Fruit fly (Drosophila melanogaster): ENCODE results near the gene CG5043.

CG5043 gene

DNA sequence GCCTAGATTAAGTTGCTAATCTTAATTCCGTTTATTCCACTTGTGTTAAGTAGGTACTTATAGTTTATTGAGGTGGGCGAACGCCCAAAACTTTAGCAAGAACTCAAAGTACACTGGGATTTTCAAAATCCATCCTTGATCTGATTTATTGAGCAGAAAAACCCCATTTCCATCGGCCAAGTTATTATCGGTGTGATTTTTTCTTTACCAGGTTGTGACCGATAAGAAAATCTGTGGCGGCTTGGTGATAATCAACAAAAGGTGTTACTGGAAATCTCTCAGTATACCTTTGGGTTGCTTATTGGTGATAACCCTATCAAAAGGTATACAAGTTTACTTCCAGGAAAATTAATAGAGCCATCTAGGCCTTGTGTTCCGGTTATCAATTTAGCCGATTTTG is 13.2 kb upstream of the CG5043 start:
- TF ChIP-seq Dll (optimal IDR thresholded peaks at IDR 0.05) (no peak), usp (GFP tag; optimal IDR thresholded peaks at IDR 0.05) (no peak)

DNA sequence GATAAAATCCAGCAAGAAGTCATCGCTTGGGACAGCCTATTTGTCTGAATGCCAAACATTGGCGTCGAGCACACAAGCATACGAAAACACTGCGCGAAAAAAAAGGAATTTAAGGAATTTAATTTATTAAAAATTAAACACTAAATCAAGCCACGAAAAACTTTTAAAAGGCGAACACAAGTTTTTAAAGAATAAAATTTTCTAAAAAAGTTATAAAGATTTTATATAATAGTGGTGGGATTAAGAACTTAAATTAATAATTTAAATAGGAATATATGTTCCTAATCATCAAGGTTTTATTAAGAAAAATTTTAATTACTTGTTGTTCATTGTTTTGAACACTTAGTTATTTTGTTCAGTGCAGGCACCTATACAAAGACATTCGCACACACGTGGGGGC is 12.3 kb upstream of the CG5043 start:
- TF ChIP-seq Dll (optimal IDR thresholded peaks at IDR 0.05) = no peak

DNA sequence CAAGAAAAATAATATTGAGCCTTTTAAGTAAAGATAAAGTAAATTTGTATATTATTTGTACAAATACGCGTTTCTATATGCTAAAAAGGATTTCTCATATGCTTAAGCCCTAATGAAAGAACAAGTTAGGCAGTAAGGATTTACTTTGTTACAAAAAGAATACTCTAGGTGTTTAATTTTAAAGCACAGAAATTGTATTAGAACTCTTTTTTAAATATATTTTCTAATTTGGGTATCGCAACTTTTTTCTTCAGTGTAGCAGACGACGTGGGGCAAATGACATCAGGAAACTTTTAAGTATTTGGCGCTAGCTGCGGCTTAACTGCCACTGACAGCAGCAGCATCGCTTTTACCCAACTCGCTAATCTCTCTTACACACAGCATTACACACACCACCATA is 11.6 kb upstream of the CG5043 start:
- no peak for TF ChIP-seq EcR (GFP tag; optimal IDR thresholded peaks at IDR 0.05)
- no peak for TF ChIP-seq psq (optimal IDR thresholded peaks at IDR 0.05)
- no peak for TF ChIP-seq pan (optimal IDR thresholded peaks at IDR 0.05)
- TF ChIP-seq CG8478 (optimal IDR thresholded peaks at IDR 0.05) = no peak
- TF ChIP-seq Dll (optimal IDR thresholded peaks at IDR 0.05) = no peak
- TF ChIP-seq usp (GFP tag; optimal IDR thresholded peaks at IDR 0.05) = no peak

DNA sequence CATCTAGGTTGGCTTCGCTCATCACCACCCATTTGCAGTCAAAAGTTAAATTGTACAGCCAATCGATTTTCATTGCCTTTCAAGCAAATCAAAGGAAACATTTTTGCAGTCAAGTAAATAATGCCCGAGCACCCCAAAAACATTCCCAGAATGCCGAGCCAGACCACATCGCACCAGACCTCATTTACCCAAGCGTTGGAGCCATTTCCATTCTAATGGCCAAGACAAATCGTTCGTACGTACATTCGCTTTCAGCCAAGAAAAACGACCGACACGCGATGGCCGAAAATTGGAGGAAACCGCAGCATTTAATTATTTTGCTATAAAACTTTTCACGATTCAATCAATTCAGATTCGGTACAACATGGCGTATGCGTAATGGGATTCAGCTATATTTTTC is 8.7 kb upstream of the CG5043 start:
- TF ChIP-seq pan (optimal IDR thresholded peaks at IDR 0.05) (no peak), CG8478 (optimal IDR thresholded peaks at IDR 0.05) (no peak), EcR (GFP tag; optimal IDR thresholded peaks at IDR 0.05) (no peak), Dll (optimal IDR thresholded peaks at IDR 0.05) (no peak), psq (optimal IDR thresholded peaks at IDR 0.05) (no peak), usp (GFP tag; optimal IDR thresholded peaks at IDR 0.05) (no peak)

DNA sequence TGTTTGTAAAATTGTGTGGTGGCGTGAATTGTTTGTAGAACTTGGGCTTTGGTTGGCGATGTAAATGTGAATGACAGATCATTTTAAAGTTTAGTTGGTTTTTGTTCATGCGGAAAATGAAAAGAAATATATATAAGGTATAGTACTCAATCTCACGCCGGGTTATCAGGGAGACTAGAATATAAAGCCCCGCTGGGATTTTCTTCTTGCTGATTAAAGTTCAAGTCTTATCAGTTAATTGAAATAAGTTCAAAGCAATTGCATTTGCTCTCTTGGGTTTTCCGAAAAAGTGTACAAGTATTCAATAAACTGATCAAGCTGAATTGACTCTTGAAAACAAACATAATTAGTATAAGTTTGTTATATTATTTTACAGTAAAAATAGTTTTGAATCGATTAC is 8.2 kb upstream of the CG5043 start:
- TF ChIP-seq psq (optimal IDR thresholded peaks at IDR 0.05) (no peak), pan (optimal IDR thresholded peaks at IDR 0.05) (no peak), Dll (optimal IDR thresholded peaks at IDR 0.05) (no peak), EcR (GFP tag; optimal IDR thresholded peaks at IDR 0.05) (no peak), CG8478 (optimal IDR thresholded peaks at IDR 0.05) (no peak), usp (GFP tag; optimal IDR thresholded peaks at IDR 0.05) (no peak)

DNA sequence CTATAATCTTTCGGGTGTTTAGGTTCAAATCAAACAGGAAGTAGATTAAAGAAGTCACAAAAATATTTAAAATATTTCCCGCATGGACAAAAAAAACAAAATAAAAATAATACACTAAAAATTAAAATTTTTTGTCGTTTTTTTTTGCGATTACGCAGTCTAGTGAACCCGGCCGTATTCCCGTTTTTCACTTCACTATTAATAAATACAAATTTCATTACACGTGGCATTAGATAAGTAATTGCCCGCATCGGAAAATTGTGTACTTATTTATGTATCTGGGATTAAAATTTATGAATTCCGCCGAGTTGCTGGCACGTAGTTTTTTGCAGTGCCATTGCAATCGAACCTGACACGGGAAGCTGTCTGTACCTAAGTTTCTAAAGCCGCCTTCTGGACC is 6.5 kb upstream of the CG5043 start:
- TF ChIP-seq pan (optimal IDR thresholded peaks at IDR 0.05) (no peak), EcR (GFP tag; optimal IDR thresholded peaks at IDR 0.05) (no peak), CG8478 (optimal IDR thresholded peaks at IDR 0.05) (no peak), psq (optimal IDR thresholded peaks at IDR 0.05) (no peak), Dll (optimal IDR thresholded peaks at IDR 0.05) (no peak)

DNA sequence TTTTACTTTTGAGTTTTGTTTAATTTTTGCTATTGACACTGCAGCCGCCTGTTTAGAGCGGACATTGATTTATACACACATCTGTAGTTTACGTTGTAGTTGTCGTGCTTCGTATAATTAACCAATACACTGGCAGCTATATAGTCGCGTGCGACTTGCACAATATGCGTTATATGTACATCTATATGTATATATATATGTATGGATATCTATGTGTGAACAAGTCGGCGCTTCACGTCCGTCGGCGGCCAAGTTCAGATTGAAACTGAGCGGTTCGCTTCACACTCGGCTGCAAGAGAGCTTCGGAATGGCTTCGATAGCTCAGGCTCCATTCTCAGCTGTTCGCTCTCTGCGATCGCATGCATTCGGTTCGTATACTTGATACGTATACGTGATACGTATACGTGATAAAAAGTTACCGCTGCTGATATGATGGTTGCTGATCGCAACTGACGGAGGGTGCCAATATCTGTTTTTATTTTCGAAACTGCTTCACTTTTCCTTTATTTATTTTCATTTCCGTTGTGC is 5.7 kb upstream of the CG5043 start:
- TF ChIP-seq usp (GFP tag; optimal IDR thresholded peaks at IDR 0.05) (no peak), Dll (optimal IDR thresholded peaks at IDR 0.05) (no peak), EcR (GFP tag; optimal IDR thresholded peaks at IDR 0.05) (no peak), CG8478 (optimal IDR thresholded peaks at IDR 0.05) (no peak), psq (optimal IDR thresholded peaks at IDR 0.05) (no peak)

DNA sequence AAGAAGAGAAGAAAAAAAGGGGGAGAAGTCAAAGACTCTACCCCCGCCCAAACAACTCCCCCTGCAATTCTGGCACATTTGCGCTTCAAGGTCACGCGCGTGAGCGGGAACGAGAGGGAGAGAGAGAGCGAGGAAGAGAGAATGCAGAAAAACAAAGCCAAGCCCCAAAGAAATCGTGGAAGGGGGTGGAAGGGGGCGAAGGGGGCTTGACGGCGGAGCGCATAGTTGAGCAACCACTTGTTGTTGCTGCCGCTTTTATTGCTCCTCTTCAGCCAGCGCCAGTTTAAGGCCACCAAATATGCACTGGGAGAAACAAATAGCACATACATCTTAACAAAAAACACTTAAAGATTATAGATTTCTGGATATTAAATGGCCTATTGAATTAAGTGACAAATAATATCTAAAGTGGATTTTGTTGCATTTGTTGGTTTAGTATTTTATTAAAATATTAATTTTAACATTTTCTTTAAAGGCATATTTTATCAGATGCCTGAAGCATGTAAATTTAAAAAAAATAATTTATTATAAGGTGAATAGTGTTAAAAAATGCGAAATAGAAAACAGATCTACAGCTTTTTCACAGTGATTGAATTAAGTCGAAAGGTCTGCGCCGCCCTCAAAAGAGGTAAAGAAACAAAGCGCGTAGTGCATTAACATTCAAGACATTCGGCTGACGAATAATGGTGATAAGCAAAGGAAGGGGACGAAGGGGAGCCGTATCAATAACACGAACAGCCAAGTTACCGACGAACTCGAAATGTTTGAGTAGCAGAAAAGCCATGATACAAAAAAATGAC is 3.7 kb upstream of the CG5043 start:
- TF ChIP-seq EcR (GFP tag; optimal IDR thresholded peaks at IDR 0.05) = peak; percentile 60 to 70
- TF ChIP-seq pan (optimal IDR thresholded peaks at IDR 0.05) = no peak
- no peak for TF ChIP-seq Dll (optimal IDR thresholded peaks at IDR 0.05)
- no peak for TF ChIP-seq psq (optimal IDR thresholded peaks at IDR 0.05)
- TF ChIP-seq usp (GFP tag; optimal IDR thresholded peaks at IDR 0.05) = no peak

DNA sequence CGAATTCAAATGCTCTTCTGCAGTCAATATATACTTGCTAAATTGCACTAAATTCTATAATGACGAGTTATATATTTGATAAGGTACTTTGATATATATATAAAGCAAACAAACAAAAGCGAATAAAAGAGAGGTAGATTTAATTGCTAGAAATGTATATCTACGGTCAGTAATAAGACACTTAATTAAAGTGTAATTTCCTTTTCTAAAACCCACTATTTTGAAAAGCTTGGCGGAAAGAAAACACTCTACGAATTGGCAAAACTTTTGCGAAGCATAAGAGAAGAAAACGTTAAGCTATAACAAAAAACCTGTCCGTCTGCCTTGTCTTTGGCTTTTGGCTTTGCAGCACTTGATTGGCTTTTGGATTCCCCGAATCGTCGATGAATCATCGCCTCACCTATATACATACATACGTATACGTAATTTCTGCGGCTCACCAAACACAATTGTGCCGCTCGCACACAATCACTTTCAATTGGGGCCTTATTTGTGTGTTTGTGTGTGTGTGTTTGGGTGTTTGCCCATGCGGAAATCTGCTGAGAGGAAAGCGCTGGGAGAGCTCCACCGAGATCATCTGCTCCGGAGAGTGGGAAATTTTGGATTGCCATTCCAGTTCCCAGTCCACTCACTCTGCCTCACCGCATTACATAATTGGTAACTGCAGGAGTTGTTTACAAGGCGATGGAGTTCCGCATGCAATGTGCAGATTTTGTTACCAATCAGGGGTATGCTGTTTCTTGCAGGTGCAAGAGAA is 2.9 kb upstream of the CG5043 start:
- TF ChIP-seq EcR (GFP tag; optimal IDR thresholded peaks at IDR 0.05) = no peak

DNA sequence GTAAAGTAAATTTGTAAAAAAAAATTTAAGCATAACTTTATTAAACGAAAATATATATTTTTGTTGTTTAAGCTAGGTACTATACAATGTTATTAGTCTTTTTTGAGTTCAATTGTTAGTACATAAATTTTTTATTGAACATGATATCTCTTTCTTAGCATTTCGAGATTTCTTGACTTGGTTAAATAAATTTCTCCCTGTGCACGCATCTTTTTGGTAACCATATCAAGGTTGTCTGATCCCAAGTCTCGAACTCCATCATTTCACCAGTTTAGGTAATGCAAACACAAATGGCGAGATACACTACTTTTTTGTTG is 2.3 kb upstream of the CG5043 start:
- TF ChIP-seq EcR (GFP tag; optimal IDR thresholded peaks at IDR 0.05) (no peak), pan (optimal IDR thresholded peaks at IDR 0.05) (no peak), psq (optimal IDR thresholded peaks at IDR 0.05) (no peak)

DNA sequence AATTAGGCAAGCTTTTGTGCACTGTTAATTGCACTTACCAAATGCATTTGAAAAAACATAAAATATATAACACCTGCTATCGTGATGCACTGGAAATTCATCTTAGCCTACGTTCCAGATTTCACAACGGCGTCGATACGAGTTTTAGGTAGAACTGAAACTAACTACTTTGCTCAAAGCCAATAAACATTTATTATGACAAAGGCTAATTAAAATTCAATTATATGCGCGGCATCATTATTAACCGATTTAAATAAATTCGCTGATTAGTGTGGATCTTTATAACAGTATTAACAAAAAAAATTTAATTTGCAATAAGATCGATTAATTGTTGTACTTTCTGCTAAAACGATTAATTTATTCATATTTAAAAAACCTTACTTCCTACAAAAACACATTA is 2.8 kb downstream of the CG5043 start, which contains the start of gene CG33928:
TSS of gene CG33928 (minus strand) at position 101 of the 400 bp plus-strand sequence.
- no peak for TF ChIP-seq CG8478 (optimal IDR thresholded peaks at IDR 0.05)
- TF ChIP-seq psq (optimal IDR thresholded peaks at IDR 0.05) = no peak
- no peak for TF ChIP-seq usp (GFP tag; optimal IDR thresholded peaks at IDR 0.05)
- TF ChIP-seq EcR (GFP tag; optimal IDR thresholded peaks at IDR 0.05) = no peak
- no peak for TF ChIP-seq Dll (optimal IDR thresholded peaks at IDR 0.05)
- TF ChIP-seq pan (optimal IDR thresholded peaks at IDR 0.05) = no peak

DNA sequence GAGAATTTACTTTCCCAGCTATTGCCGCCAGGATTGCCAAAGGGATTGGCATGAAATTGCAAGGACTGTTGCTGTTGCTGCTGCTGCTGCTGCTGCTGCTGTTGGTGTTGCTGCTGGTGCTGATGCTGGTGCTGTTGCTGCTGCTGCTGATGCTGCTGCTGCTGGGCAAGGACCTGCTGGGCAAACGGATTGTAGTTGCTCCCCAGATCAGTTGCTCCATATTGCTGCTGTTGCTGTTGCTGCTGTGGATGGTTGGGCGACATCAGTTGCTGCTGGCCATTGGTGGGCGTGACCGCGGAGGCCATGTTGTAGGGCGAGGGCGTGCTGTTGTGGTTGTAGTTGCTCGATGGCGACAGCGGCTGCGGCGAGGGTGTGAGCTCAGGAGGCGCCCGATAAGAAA is 3.9 kb downstream of the CG5043 start:
- TF ChIP-seq pan (optimal IDR thresholded peaks at IDR 0.05) = no peak
- TF ChIP-seq EcR (GFP tag; optimal IDR thresholded peaks at IDR 0.05) = no peak
- TF ChIP-seq CG8478 (optimal IDR thresholded peaks at IDR 0.05) = no peak
- no peak for TF ChIP-seq psq (optimal IDR thresholded peaks at IDR 0.05)
- TF ChIP-seq usp (GFP tag; optimal IDR thresholded peaks at IDR 0.05) = no peak
- no peak for TF ChIP-seq Dll (optimal IDR thresholded peaks at IDR 0.05)

DNA sequence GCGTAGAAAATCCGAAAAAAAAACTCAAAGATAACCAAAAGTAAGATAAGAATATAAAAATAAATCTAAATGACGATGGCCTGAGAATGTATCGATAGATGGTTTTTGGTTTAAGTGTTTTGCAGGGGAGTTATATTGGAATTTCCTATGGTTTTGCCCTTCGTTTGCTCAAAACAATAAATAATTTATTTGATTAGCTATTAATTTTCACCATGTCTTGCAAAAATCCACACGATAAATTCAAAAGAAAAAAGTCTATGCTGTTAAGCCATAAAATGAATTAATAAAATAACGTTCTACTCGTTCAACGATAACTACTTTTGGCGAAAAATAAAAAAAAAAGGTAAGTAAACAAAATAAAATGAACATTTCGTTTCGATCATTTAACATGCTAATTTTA is 13.4 kb downstream of the CG5043 start:
- no peak for TF ChIP-seq Dll (optimal IDR thresholded peaks at IDR 0.05)
